Fruit fly (Drosophila melanogaster) whole organism, embryonic: ENCODE results near the gene senju.

Experiments used
- CG10147 ChIP-seq: fragments of 200-800 bp; sonication (Bioruptor generic); optimal IDR thresholded peaks from 2 replicates; lab custom pipeline; 2019; ENCODE audit warnings: missing biosample characterization, mild to moderate bottlenecking, missing genetic modification characterization, moderate library complexity
- CG10321 ChIP-seq: fragments of 200-800 bp; sonication (Bioruptor generic); IDR thresholded peaks from 2 replicates; pipeline ENCODE4 v1.3.6; 2022; ENCODE audit warnings: missing biosample characterization, missing genetic modification characterization
- CG10654 ChIP-seq: fragments of 200-800 bp; sonication (Bioruptor generic); optimal IDR thresholded peaks from 2 replicates; lab custom pipeline; 2016; ENCODE audit warnings: missing biosample characterization, missing genetic modification characterization
- CG12071 ChIP-seq: fragments of 200-800 bp; sonication (Bioruptor generic); optimal IDR thresholded peaks from 3 replicates; lab custom pipeline; 2018; ENCODE audit warnings: missing biosample characterization, mild to moderate bottlenecking, missing genetic modification characterization
- CG12219 ChIP-seq: fragments of 200-800 bp; sonication (Bioruptor generic); optimal IDR thresholded peaks from 3 replicates; lab custom pipeline; 2018; ENCODE audit warnings: missing biosample characterization, mild to moderate bottlenecking, missing genetic modification characterization
- CG12391 ChIP-seq: fragments of 200-800 bp; sonication (Bioruptor generic); optimal IDR thresholded peaks from 3 replicates; lab custom pipeline; 2018; ENCODE audit warnings: missing biosample characterization, mild to moderate bottlenecking, missing genetic modification characterization, moderate library complexity
- CG12744 ChIP-seq: fragments of 200-800 bp; sonication (Bioruptor generic); optimal IDR thresholded peaks from 2 replicates; lab custom pipeline; 2016; ENCODE audit warnings: missing biosample characterization, missing genetic modification characterization
- CG13123 ChIP-seq: fragments of 200-800 bp; sonication (Bioruptor generic); optimal IDR thresholded peaks from 2 replicates; lab custom pipeline; 2016; ENCODE audit warnings: missing biosample characterization, missing genetic modification characterization
- CG13287 ChIP-seq: fragments of 200-800 bp; sonication (Bioruptor generic); IDR thresholded peaks from 2 replicates; pipeline ENCODE4 v1.3.6; 2022; ENCODE audit warnings: missing biosample characterization, missing genetic modification characterization; ENCODE audit not compliant: partially characterized antibody
- CG14667 ChIP-seq: fragments of 200-800 bp; sonication (Bioruptor generic); IDR thresholded peaks from 2 replicates; pipeline ENCODE4 v1.3.6; 2022; ENCODE audit warnings: missing biosample characterization, missing genetic modification characterization
- CG17328 ChIP-seq: fragments of 200-800 bp; sonication (Bioruptor generic); IDR thresholded peaks from 2 replicates; pipeline ENCODE4 v1.3.6; 2022; ENCODE audit warnings: missing biosample characterization, missing genetic modification characterization
- CG17612 ChIP-seq: fragments of 200-800 bp; sonication (Bioruptor generic); IDR thresholded peaks from 2 replicates; pipeline ENCODE4 v1.3.6; 2022; ENCODE audit warnings: missing biosample characterization, missing genetic modification characterization
- CG2202 ChIP-seq: fragments of 200-800 bp; sonication (Bioruptor generic); optimal IDR thresholded peaks from 2 replicates; lab custom pipeline; 2018; ENCODE audit warnings: missing biosample characterization, mild to moderate bottlenecking, missing genetic modification characterization
- CG30431 ChIP-seq: fragments of 200-800 bp; sonication (Bioruptor generic); optimal IDR thresholded peaks from 2 replicates; lab custom pipeline; 2017; ENCODE audit warnings: missing biosample characterization, missing genetic modification characterization
- CG33213 ChIP-seq: fragments of 200-800 bp; sonication (Bioruptor generic); optimal IDR thresholded peaks from 3 replicates; lab custom pipeline; 2016; ENCODE audit warnings: missing biosample characterization, missing genetic modification characterization
- CG8281 ChIP-seq: fragments of 200-800 bp; sonication (Bioruptor generic); optimal IDR thresholded peaks from 2 replicates; lab custom pipeline; 2018; ENCODE audit warnings: missing biosample characterization, mild to moderate bottlenecking, missing genetic modification characterization, moderate library complexity
- CG8478 ChIP-seq: fragments of >200 bp; optimal IDR thresholded peaks from 2 replicates; lab custom pipeline; 2018
- Doc3 ChIP-seq: fragments of 200-800 bp; sonication (Bioruptor generic); IDR thresholded peaks from 3 replicates; pipeline ENCODE4 v1.3.6; 2022; ENCODE audit warnings: missing biosample characterization, missing genetic modification characterization; ENCODE audit not compliant: partially characterized antibody
- E2f1 ChIP-seq: fragments of 200-800 bp; sonication (Bioruptor generic); IDR thresholded peaks from 2 replicates; pipeline ENCODE4 v1.3.6; 2022; ENCODE audit warnings: missing biosample characterization, missing genetic modification characterization
- NC2α ChIP-seq: fragments of 200-800 bp; sonication (Bioruptor generic); optimal IDR thresholded peaks from 2 replicates; lab custom pipeline; 2016; ENCODE audit warnings: missing biosample characterization, missing genetic modification characterization
- NfI ChIP-seq: fragments of 200-800 bp; sonication (Bioruptor generic); optimal IDR thresholded peaks from 3 replicates; lab custom pipeline; 2018; ENCODE audit warnings: missing biosample characterization, mild to moderate bottlenecking, missing genetic modification characterization, moderate library complexity
- Oli ChIP-seq: fragments of 200-800 bp; sonication (Bioruptor generic); optimal IDR thresholded peaks from 2 replicates; lab custom pipeline; 2018; ENCODE audit warnings: missing biosample characterization, mild to moderate bottlenecking, missing genetic modification characterization, moderate library complexity
- PHDP ChIP-seq: fragments of 200-800 bp; sonication (Bioruptor generic); optimal IDR thresholded peaks from 3 replicates; lab custom pipeline; 2018; ENCODE audit warnings: missing biosample characterization, mild to moderate bottlenecking, missing genetic modification characterization, moderate library complexity
- Rfx ChIP-seq: fragments of 200-800 bp; sonication (Bioruptor generic); IDR thresholded peaks from 2 replicates; pipeline ENCODE4 v1.3.6; 2022; ENCODE audit warnings: missing biosample characterization, missing genetic modification characterization
- Xbp1 ChIP-seq: fragments of 200-800 bp; sonication (Bioruptor generic); optimal IDR thresholded peaks from 3 replicates; lab custom pipeline; 2016; ENCODE audit warnings: missing biosample characterization, mild to moderate bottlenecking, missing genetic modification characterization
- al ChIP-seq: fragments of 200-800 bp; sonication (Bioruptor generic); IDR thresholded peaks from 2 replicates; pipeline ENCODE4 v1.3.6; 2022; ENCODE audit warnings: missing biosample characterization, missing genetic modification characterization
- br ChIP-seq: fragments of >200 bp; optimal IDR thresholded peaks from 2 replicates; lab custom pipeline; 2017
- cas ChIP-seq: fragments of 200-800 bp; sonication (Bioruptor generic); IDR thresholded peaks from 2 replicates; pipeline ENCODE4 v1.3.6; 2022; ENCODE audit warnings: missing biosample characterization, missing genetic modification characterization
- croc ChIP-seq: fragments of 200-800 bp; sonication (Bioruptor generic); conservative IDR thresholded peaks from 3 replicates; pipeline ENCODE4 v1.3.6; 2022; ENCODE audit warnings: missing biosample characterization, missing genetic modification characterization
- dan ChIP-seq: fragments of 200-800 bp; sonication (Bioruptor generic); IDR thresholded peaks from 2 replicates; pipeline ENCODE4 v1.3.6; 2022; ENCODE audit warnings: missing biosample characterization, missing genetic modification characterization
- en ChIP-seq: fragments of 200-800 bp; sonication (Bioruptor generic); optimal IDR thresholded peaks from 2 replicates; lab custom pipeline; 2016; ENCODE audit warnings: missing biosample characterization, missing genetic modification characterization
- exex ChIP-seq: fragments of 200-800 bp; sonication (Bioruptor generic); optimal IDR thresholded peaks from 4 replicates; lab custom pipeline; 2018; ENCODE audit warnings: missing biosample characterization, mild to moderate bottlenecking, missing genetic modification characterization, moderate library complexity
- fd96Cb ChIP-seq: fragments of 200-800 bp; sonication (Bioruptor generic); optimal IDR thresholded peaks from 2 replicates; lab custom pipeline; 2018; ENCODE audit warnings: missing biosample characterization, mild to moderate bottlenecking, missing genetic modification characterization, moderate library complexity
- gcm2 ChIP-seq: fragments of 200-800 bp; sonication (Bioruptor generic); optimal IDR thresholded peaks from 2 replicates; lab custom pipeline; 2016; ENCODE audit warnings: missing biosample characterization, missing genetic modification characterization
- gt ChIP-seq: fragments of 200-800 bp; sonication (Bioruptor generic); IDR thresholded peaks from 2 replicates; pipeline ENCODE4 v1.3.6; 2022; ENCODE audit warnings: missing biosample characterization, missing genetic modification characterization
- h ChIP-seq: fragments of >200 bp; optimal IDR thresholded peaks from 2 replicates; lab custom pipeline; 2017
- hb ChIP-seq: fragments of 200-800 bp; sonication (Bioruptor generic); IDR thresholded peaks from 3 replicates; pipeline ENCODE4 v1.3.6; 2022; ENCODE audit warnings: missing biosample characterization, missing genetic modification characterization; ENCODE audit not compliant: partially characterized antibody
- lab ChIP-seq: fragments of 200-800 bp; sonication (Bioruptor generic); optimal IDR thresholded peaks from 3 replicates; lab custom pipeline; 2017; ENCODE audit warnings: missing biosample characterization, missing genetic modification characterization, mild to moderate bottlenecking, moderate library complexity, missing genetic modification reagents
- lov ChIP-seq, 2 experiments: fragments of 200-800 bp in 1 of 2; fragments of >200 bp in 1 of 2; sonication (Bioruptor generic) in 1 of 2; IDR thresholded peaks in 1 of 2; optimal IDR thresholded peaks in 1 of 2; 2 replicates in 1 of 2; 3 replicates in 1 of 2; pipeline versions ENCODE4 v1.3.6 to Lab custom; 2017 to 2022; ENCODE audit warnings: missing biosample characterization in 1 of 2, missing genetic modification characterization in 1 of 2
- mam ChIP-seq: fragments of 200-800 bp; sonication (Bioruptor generic); optimal IDR thresholded peaks from 3 replicates; lab custom pipeline; 2016; ENCODE audit warnings: missing biosample characterization, missing genetic modification characterization
- psq ChIP-seq: fragments of 200-800 bp; sonication (Bioruptor generic); optimal IDR thresholded peaks from 2 replicates; lab custom pipeline; 2017; ENCODE audit warnings: missing biosample characterization, missing genetic modification characterization
- repo ChIP-seq: fragments of 200-800 bp; sonication (Bioruptor generic); optimal IDR thresholded peaks from 2 replicates; lab custom pipeline; 2016; ENCODE audit warnings: missing biosample characterization, missing genetic modification characterization
- sens ChIP-seq: fragments of 200-800 bp; sonication (Bioruptor generic); peaks from one replicate; lab custom pipeline; 2016; ENCODE audit warnings: missing biosample characterization, missing genetic modification characterization
- seq ChIP-seq: fragments of 200-800 bp; sonication (Bioruptor generic); IDR thresholded peaks from 2 replicates; pipeline ENCODE4 v1.3.6; 2022; ENCODE audit warnings: missing biosample characterization, missing genetic modification characterization
- sima ChIP-seq: fragments of 200-800 bp; sonication (Bioruptor generic); optimal IDR thresholded peaks from 2 replicates; lab custom pipeline; 2016; ENCODE audit warnings: missing biosample characterization, missing genetic modification characterization
- ssp ChIP-seq: fragments of 200-800 bp; sonication (Bioruptor generic); IDR thresholded peaks from 2 replicates; pipeline ENCODE4 v1.3.6; 2022; ENCODE audit warnings: missing biosample characterization, missing genetic modification characterization
- stwl ChIP-seq: fragments of 200-800 bp; sonication (Bioruptor generic); optimal IDR thresholded peaks from 3 replicates; lab custom pipeline; 2018; ENCODE audit warnings: missing biosample characterization, mild to moderate bottlenecking, missing genetic modification characterization, moderate library complexity
- trem ChIP-seq: fragments of 200-800 bp; optimal IDR thresholded peaks from 3 replicates; lab custom pipeline; 2019; ENCODE audit warnings: missing biosample characterization, mild to moderate bottlenecking, missing genetic modification characterization, moderate library complexity
- ttk ChIP-seq: fragments of 200-800 bp; sonication (Bioruptor generic); IDR thresholded peaks from 2 replicates; pipeline ENCODE4 v2.1.2; 2022; ENCODE audit warnings: missing biosample characterization, missing genetic modification characterization
- vfl ChIP-seq: fragments of 200-800 bp; sonication (Bioruptor generic); optimal IDR thresholded peaks from 2 replicates; lab custom pipeline; 2016; ENCODE audit warnings: missing biosample characterization, missing genetic modification characterization
- zfh1 ChIP-seq: fragments of 200-800 bp; sonication (Bioruptor generic); IDR thresholded peaks from 3 replicates; pipeline ENCODE4 v1.3.6; 2022; ENCODE audit warnings: missing biosample characterization, missing genetic modification characterization

The senju gene

dm6 chr2L:5052367-5052914 is at the start of gene senju (continued):
- peak; percentile 78 for TF ChIP-seq Oli
- TF ChIP-seq CG12391 (tag; lab: Kevin White, UChicago): peak; percentile 83
- peak; percentile 77 for TF ChIP-seq CG12071 (GFP tag; lab: Kevin White, UChicago)
- peak; percentile 79 for TF ChIP-seq NfI (GFP tag; lab: Kevin White, UChicago)
- TF ChIP-seq mam: peak; percentile 86
- TF ChIP-seq CG13123: peak; percentile 81
- TF ChIP-seq vfl: peak; percentile 82
- TF ChIP-seq gcm2: peak; percentile 68
- peak; percentile 69 for TF ChIP-seq CG13287
- no peak for TF ChIP-seq Doc3
- TF ChIP-seq E2f1: peak; percentile 74
- TF ChIP-seq br (lab: Kevin White, UChicago): no peak
- peak; percentile 83; the same call in 2 of the 3 replicates for TF ChIP-seq zfh1 (GFP tag; lab: Robert Waterston, UW)
- TF ChIP-seq fd96Cb (tag; lab: Kevin White, UChicago): peak; percentile 61
- TF ChIP-seq seq (GFP tag; lab: Robert Waterston, UW): peak; percentile 81
- peak; percentile 98 for TF ChIP-seq sens
- TF ChIP-seq PHDP (tag; lab: Kevin White, UChicago): peak; percentile 87
- TF ChIP-seq CG33213 (GFP tag; lab: Kevin White, UChicago): peak; percentile 81
- peak; percentile 58 for TF ChIP-seq psq (GFP tag; lab: Kevin White, UChicago)
- TF ChIP-seq h (lab: Kevin White, UChicago): no peak
- TF ChIP-seq CG10147: peak; percentile 64
- no peak for TF ChIP-seq lov (optimal IDR thresholded peaks at IDR 0.05; lab: Kevin White, UChicago)
- peak; percentile 55; the same call in 2 of the 3 replicates for TF ChIP-seq lov (GFP tag; IDR thresholded peaks at IDR 0.05; lab: Robert Waterston, UW)
- TF ChIP-seq Xbp1: peak; percentile 88
- TF ChIP-seq CG8478 (lab: Kevin White, UChicago): no peak
- TF ChIP-seq repo (GFP tag; lab: Kevin White, UChicago): peak; percentile 85
- peak; percentile 39 for TF ChIP-seq exex (tag; lab: Kevin White, UChicago)
- peak; percentile 62 for TF ChIP-seq en (GFP tag; lab: Kevin White, UChicago)
- TF ChIP-seq Rfx (GFP tag; lab: Robert Waterston, UW): peak; percentile 86
- peak; percentile 54; the same call in 1 of the 2 replicates for TF ChIP-seq cas (GFP tag; lab: Robert Waterston, UW)
- peak; percentile 76 for TF ChIP-seq CG12744
- TF ChIP-seq CG10321: 0 out of 2 replicates have a peak, but pooled peaks have one; percentile 32
- TF ChIP-seq stwl (tag; lab: Kevin White, UChicago): peak; percentile 79
- TF ChIP-seq ssp (GFP tag; lab: Robert Waterston, UW): peak; percentile 62
- TF ChIP-seq CG17612 (GFP tag; lab: Robert Waterston, UW): no peak
- TF ChIP-seq CG17328 (GFP tag; lab: Robert Waterston, UW): peak; percentile 92
- TF ChIP-seq CG8281 (tag; lab: Kevin White, UChicago): peak; percentile 56
- peak; percentile 51 for TF ChIP-seq trem
- TF ChIP-seq CG30431 (GFP tag; lab: Kevin White, UChicago): peak; percentile 72
- peak; percentile 27; the same call in 1 of the 3 replicates for TF ChIP-seq croc (GFP tag; lab: Robert Waterston, UW)
- TF ChIP-seq ttk (GFP tag; lab: Robert Waterston, UW): peak; percentile 69
- no peak for TF ChIP-seq gt (GFP tag; lab: Robert Waterston, UW)
- peak; percentile 71 for TF ChIP-seq CG14667 (GFP tag; lab: Robert Waterston, UW)
- peak; percentile 77 for TF ChIP-seq CG2202 (tag; lab: Kevin White, UChicago)
- TF ChIP-seq sima (GFP tag; lab: Kevin White, UChicago): peak; percentile 53
- peak; percentile 66 for TF ChIP-seq NC2α (GFP tag; lab: Kevin White, UChicago)
- TF ChIP-seq dan (GFP tag; lab: Robert Waterston, UW): no peak
- peak; percentile 39; the same call in 1 of the 2 replicates for TF ChIP-seq al
- peak; percentile 76 for TF ChIP-seq CG10654 (GFP tag; lab: Kevin White, UChicago)
- peak; percentile 91 for TF ChIP-seq lab (GFP tag; lab: Kevin White, UChicago)
- TF ChIP-seq hb: no peak
- TF ChIP-seq CG12219 (GFP tag; lab: Kevin White, UChicago): peak; percentile 71
